Worm (Caenorhabditis elegans) whole organism, L4/young adult: ENCODE data around the gene T08G5.3.

Source experiments
- W03F9.2 ChIP-seq: fragments of 150-350 bp; optimal IDR thresholded peaks from 2 replicates; lab custom pipeline; 2014; ENCODE audit warnings: missing biosample characterization, missing genetic modification characterization
- him-1 ChIP-seq: sonication (generic microtip); optimal IDR thresholded peaks from 2 replicates; lab custom pipeline; 2016; ENCODE audit warnings: missing genotype, missing genetic modification reagents, missing genetic modification characterization, missing compliant biosample characterization

- TF ChIP-seq W03F9.2 (tag; lab: Kevin White, UChicago) (no peak), him-1 (tag; lab: Kevin White, UChicago) (no peak)
Observed at ce11 chrV:13980807-13981206, 46.5 kb downstream of the T08G5.3 start, which contains the start of gene eol-1.
